Worm (Caenorhabditis elegans) whole organism, L2 larva: ENCODE results near the gene cyp-14A4.

Experiments
- mab-5 ChIP-seq: fragments of 150-350 bp; optimal IDR thresholded peaks from 2 replicates; lab custom pipeline; 2014; ENCODE audit warnings: missing biosample characterization, missing genetic modification characterization
- mdl-1 ChIP-seq, 2 experiments: fragments of 150-350 bp in 1 of 2; sonication (generic microtip) in 1 of 2; optimal IDR thresholded peaks; 2 replicates each; lab custom pipeline; 2017; ENCODE audit warnings: missing biosample characterization in 2 of 2, missing genetic modification characterization in 2 of 2

DNA sequence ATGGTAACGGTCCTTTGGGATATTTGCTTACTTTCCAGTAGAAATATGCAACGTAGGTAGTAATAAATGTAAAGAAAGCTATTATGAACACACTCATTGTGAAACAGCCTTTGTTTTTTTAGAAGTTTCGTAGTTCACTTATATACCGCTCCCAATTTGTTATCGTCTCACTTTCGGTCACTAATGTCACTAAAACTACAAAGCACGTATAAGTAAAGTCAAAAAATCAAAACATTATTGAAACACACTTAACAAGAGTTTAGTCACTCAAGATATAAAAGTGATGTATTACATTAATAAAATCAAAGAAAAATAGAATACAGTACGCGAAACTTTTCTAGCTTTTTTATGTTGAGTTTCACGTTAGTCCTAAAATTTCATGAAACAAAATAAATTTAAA, 9.9 kb downstream of the cyp-14A4 start, which contains the start of gene cyp-14A3:
- TF ChIP-seq mdl-1 (tag; optimal IDR thresholded peaks at IDR 0.05; lab: Kevin White, UChicago) (no peak), mab-5 (tag; lab: Kevin White, UChicago) (no peak)
